Fruit fly (Drosophila melanogaster) whole organism, prepupa: ENCODE results near the gene CG34256.
A peak's percentile ranks its signal among the peaks of the same experiment; 100 is the strongest.

ENCODE experiments used
- Blimp-1 ChIP-seq: fragments of 200-800 bp; sonication (Bioruptor generic); optimal IDR thresholded peaks from 3 replicates; lab custom pipeline; 2017; ENCODE audit warnings: missing biosample characterization, missing genetic modification characterization, mild to moderate bottlenecking, moderate library complexity, missing genetic modification reagents
- CG10631 ChIP-seq: fragments of 200-800 bp; sonication (Bioruptor generic); optimal IDR thresholded peaks from 2 replicates; lab custom pipeline; 2016; ENCODE audit warnings: missing biosample characterization, missing genetic modification characterization
- CG11294 ChIP-seq: fragments of 200-800 bp; sonication (Bioruptor generic); IDR thresholded peaks from 2 replicates; pipeline ENCODE4 v1.3.6; 2022; ENCODE audit warnings: missing biosample characterization, missing genetic modification characterization
- CG11762 ChIP-seq: fragments of 200-800 bp; sonication (Bioruptor generic); optimal IDR thresholded peaks from 3 replicates; lab custom pipeline; 2016; ENCODE audit warnings: missing biosample characterization, missing genetic modification characterization; ENCODE audit not compliant: insufficient read depth
- CG15336 ChIP-seq: fragments of 200-800 bp; sonication (Bioruptor generic); IDR thresholded peaks from 2 replicates; pipeline ENCODE4 v1.3.6; 2022; ENCODE audit warnings: missing biosample characterization, missing genetic modification characterization
- CG3032 ChIP-seq: fragments of 200-800 bp; optimal IDR thresholded peaks from 2 replicates; lab custom pipeline; 2019; ENCODE audit warnings: missing biosample characterization, mild to moderate bottlenecking, missing genetic modification characterization, moderate library complexity
- CG31627 ChIP-seq: fragments of 200-800 bp; sonication (Bioruptor generic); optimal IDR thresholded peaks from 3 replicates; lab custom pipeline; 2016; ENCODE audit warnings: missing biosample characterization, missing genetic modification characterization
- CG32006 ChIP-seq: fragments of 200-800 bp; sonication (Bioruptor generic); optimal IDR thresholded peaks from 3 replicates; lab custom pipeline; 2017; ENCODE audit warnings: missing biosample characterization, mild to moderate bottlenecking, missing genetic modification characterization
- CG34406 ChIP-seq: fragments of 200-800 bp; sonication (Bioruptor generic); optimal IDR thresholded peaks from 3 replicates; lab custom pipeline; 2016; ENCODE audit warnings: missing biosample characterization, missing genetic modification characterization
- CG3919 ChIP-seq: fragments of 200-800 bp; sonication (Bioruptor generic); optimal IDR thresholded peaks from 3 replicates; lab custom pipeline; 2016; ENCODE audit warnings: missing biosample characterization, missing genetic modification characterization
- CG4318 ChIP-seq: fragments of 200-800 bp; sonication (Bioruptor generic); optimal IDR thresholded peaks from 3 replicates; lab custom pipeline; 2017; ENCODE audit warnings: missing biosample characterization, mild to moderate bottlenecking, missing genetic modification characterization
- CG6163 ChIP-seq: fragments of 200-800 bp; sonication (Bioruptor generic); IDR thresholded peaks from 3 replicates; pipeline ENCODE4 v1.3.6; 2022; ENCODE audit warnings: missing biosample characterization, missing genetic modification characterization
- CG6276 ChIP-seq: fragments of 200-800 bp; sonication (Bioruptor generic); optimal IDR thresholded peaks from 2 replicates; lab custom pipeline; 2017; ENCODE audit warnings: missing biosample characterization, mild to moderate bottlenecking, missing genetic modification characterization
- CG6792 ChIP-seq: fragments of 200-800 bp; sonication (Bioruptor generic); optimal IDR thresholded peaks from 3 replicates; lab custom pipeline; 2016; ENCODE audit warnings: missing biosample characterization, missing genetic modification characterization
- CG6808 ChIP-seq: fragments of 200-800 bp; sonication (Bioruptor generic); optimal IDR thresholded peaks from 3 replicates; lab custom pipeline; 2017; ENCODE audit warnings: missing biosample characterization, missing genetic modification characterization, mild to moderate bottlenecking, moderate library complexity, missing genetic modification reagents
- CG6854 ChIP-seq: fragments of 200-800 bp; sonication (Bioruptor generic); optimal IDR thresholded peaks from 2 replicates; lab custom pipeline; 2017; ENCODE audit warnings: missing biosample characterization, mild to moderate bottlenecking, missing genetic modification characterization
- CG8119 ChIP-seq: fragments of 200-800 bp; sonication (Bioruptor generic); IDR thresholded peaks from 3 replicates; pipeline ENCODE4 v1.3.6; 2022; ENCODE audit warnings: missing biosample characterization, missing genetic modification characterization
- CG8632 ChIP-seq: fragments of 200-800 bp; sonication (Bioruptor generic); optimal IDR thresholded peaks from 3 replicates; lab custom pipeline; 2016; ENCODE audit warnings: missing biosample characterization, missing genetic modification characterization
- Eip75B ChIP-seq: fragments of 200-800 bp; sonication (Bioruptor generic); optimal IDR thresholded peaks from 3 replicates; lab custom pipeline; 2016; ENCODE audit warnings: missing biosample characterization, missing genetic modification characterization
- Eip78C ChIP-seq: fragments of 200-800 bp; sonication (Bioruptor generic); peaks from one replicate; lab custom pipeline; 2016; ENCODE audit warnings: missing biosample characterization, missing genetic modification characterization
- Ets96B ChIP-seq: fragments of 200-800 bp; optimal IDR thresholded peaks from 2 replicates; lab custom pipeline; 2019; ENCODE audit warnings: missing biosample characterization, mild to moderate bottlenecking, missing genetic modification characterization, moderate library complexity
- Gug ChIP-seq: fragments of 200-800 bp; sonication (Bioruptor generic); IDR thresholded peaks from 2 replicates; pipeline ENCODE4 v1.3.6; 2022; ENCODE audit warnings: missing biosample characterization, missing genetic modification characterization
- Hr38 ChIP-seq: sonication (Bioruptor generic); optimal IDR thresholded peaks from 2 replicates; lab custom pipeline; 2016; ENCODE audit warnings: missing biosample characterization, missing genetic modification characterization
- Hr39 ChIP-seq: fragments of 200-800 bp; sonication (Bioruptor generic); optimal IDR thresholded peaks from 2 replicates; lab custom pipeline; 2016; ENCODE audit warnings: missing biosample characterization, missing genetic modification characterization
- Hr4 ChIP-seq: fragments of 200-800 bp; sonication (Bioruptor generic); optimal IDR thresholded peaks from 3 replicates; lab custom pipeline; 2016; ENCODE audit warnings: missing biosample characterization, missing genetic modification characterization
- Lpt ChIP-seq: fragments of 200-800 bp; sonication (Bioruptor generic); optimal IDR thresholded peaks from 3 replicates; lab custom pipeline; 2016; ENCODE audit warnings: missing biosample characterization, missing genetic modification characterization
- Met ChIP-seq: fragments of 200-800 bp; sonication (Bioruptor generic); optimal IDR thresholded peaks from 3 replicates; lab custom pipeline; 2016; ENCODE audit warnings: missing biosample characterization, missing genetic modification characterization
- OdsH ChIP-seq: fragments of 200-800 bp; sonication (Bioruptor generic); optimal IDR thresholded peaks from 3 replicates; lab custom pipeline; 2016; ENCODE audit warnings: missing biosample characterization, missing genetic modification characterization
- Sox102F ChIP-seq: fragments of 200-800 bp; sonication (Bioruptor generic); optimal IDR thresholded peaks from 2 replicates; lab custom pipeline; 2016; ENCODE audit warnings: missing biosample characterization, mild to moderate bottlenecking, missing genetic modification characterization
- Sox14 ChIP-seq: fragments of 200-800 bp; sonication (Bioruptor generic); optimal IDR thresholded peaks from 3 replicates; lab custom pipeline; 2016; ENCODE audit warnings: missing biosample characterization, missing genetic modification characterization
- achi ChIP-seq: fragments of 200-800 bp; sonication (Bioruptor generic); optimal IDR thresholded peaks from 3 replicates; lab custom pipeline; 2016; ENCODE audit warnings: missing biosample characterization, missing genetic modification characterization
- acj6 ChIP-seq: fragments of 200-800 bp; sonication (Bioruptor generic); optimal IDR thresholded peaks from 3 replicates; lab custom pipeline; 2016; ENCODE audit warnings: missing biosample characterization, missing genetic modification characterization
- cyc ChIP-seq: fragments of 200-800 bp; sonication (Bioruptor generic); optimal IDR thresholded peaks from 3 replicates; lab custom pipeline; 2016; ENCODE audit warnings: missing biosample characterization, missing genetic modification characterization
- dac ChIP-seq: fragments of 200-800 bp; sonication (Bioruptor generic); optimal IDR thresholded peaks from 2 replicates; lab custom pipeline; 2017; ENCODE audit warnings: missing biosample characterization, mild to moderate bottlenecking, missing genetic modification characterization
- dsx ChIP-seq: fragments of 200-800 bp; optimal IDR thresholded peaks from 3 replicates; lab custom pipeline; 2019; ENCODE audit warnings: missing biosample characterization, mild to moderate bottlenecking, missing genetic modification characterization, moderate library complexity; ENCODE audit not compliant: poor library complexity, severe bottlenecking
- eg ChIP-seq: fragments of 200-800 bp; sonication (Bioruptor generic); IDR thresholded peaks from 3 replicates; pipeline ENCODE4 v1.3.6; 2022; ENCODE audit warnings: missing biosample characterization, missing genetic modification characterization
- esn ChIP-seq: fragments of 200-800 bp; sonication (Bioruptor generic); optimal IDR thresholded peaks from 2 replicates; lab custom pipeline; 2016; ENCODE audit warnings: missing biosample characterization, mild to moderate bottlenecking, missing genetic modification characterization, moderate library complexity
- fd59A ChIP-seq: fragments of 200-800 bp; sonication (Bioruptor generic); optimal IDR thresholded peaks from 2 replicates; lab custom pipeline; 2017; ENCODE audit warnings: missing biosample characterization, mild to moderate bottlenecking, missing genetic modification characterization, missing genetic modification reagents
- fd85E ChIP-seq: fragments of 200-800 bp; sonication (Bioruptor generic); optimal IDR thresholded peaks from 3 replicates; lab custom pipeline; 2016; ENCODE audit warnings: missing biosample characterization, missing genetic modification characterization
- lz ChIP-seq: fragments of 200-800 bp; sonication (Bioruptor generic); optimal IDR thresholded peaks from 3 replicates; lab custom pipeline; 2016; ENCODE audit warnings: missing biosample characterization, missing genetic modification characterization
- net ChIP-seq: fragments of 200-800 bp; sonication (Bioruptor generic); optimal IDR thresholded peaks from 3 replicates; lab custom pipeline; 2016; ENCODE audit warnings: missing biosample characterization, missing genetic modification characterization
- pdm3 ChIP-seq: fragments of 200-800 bp; sonication (Bioruptor generic); optimal IDR thresholded peaks from 3 replicates; lab custom pipeline; 2016; ENCODE audit warnings: missing biosample characterization, missing genetic modification characterization
- salr ChIP-seq, 2 experiments: fragments of 200-800 bp; sonication (Bioruptor generic); optimal IDR thresholded peaks; 3 replicates each; lab custom pipeline; 2016 to 2018; ENCODE audit warnings: missing biosample characterization in 2 of 2, missing genetic modification characterization in 2 of 2, mild to moderate bottlenecking in 1 of 2
- svp ChIP-seq: fragments of 200-800 bp; sonication (Bioruptor generic); peaks from one replicate; lab custom pipeline; 2016; ENCODE audit warnings: missing biosample characterization, missing genetic modification characterization
- topi ChIP-seq: fragments of 200-800 bp; sonication (Bioruptor generic); optimal IDR thresholded peaks from 3 replicates; lab custom pipeline; 2016; ENCODE audit warnings: missing biosample characterization, missing genetic modification characterization
- vri ChIP-seq: fragments of 200-800 bp; sonication (Bioruptor generic); optimal IDR thresholded peaks from 3 replicates; lab custom pipeline; 2016; ENCODE audit warnings: missing biosample characterization, mild to moderate bottlenecking, missing genetic modification characterization

The CG34256 gene

DNA sequence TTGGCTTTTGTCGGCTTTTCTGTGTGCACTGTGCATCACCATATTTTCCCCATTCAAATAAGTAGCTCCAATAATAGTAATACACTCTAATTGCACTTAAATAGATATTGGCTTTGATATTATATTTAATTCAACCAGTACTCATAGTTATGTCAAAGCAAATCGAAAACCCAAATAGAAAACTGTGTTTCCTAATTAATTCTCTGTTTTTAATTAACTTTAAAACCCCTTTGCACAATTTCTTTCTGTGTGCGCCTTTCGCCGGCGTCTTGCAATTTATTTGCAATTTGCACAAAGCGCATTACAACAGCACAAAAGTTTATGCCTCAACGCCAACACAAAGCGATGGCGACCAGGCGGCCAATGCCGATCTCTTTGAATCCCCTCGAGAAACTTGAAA lies 21.6 kb upstream of the CG34256 start:
- TF ChIP-seq CG31627 (GFP tag; lab: Kevin White, UChicago), result peak; percentile 3
- TF ChIP-seq salr (GFP tag; optimal IDR thresholded peaks at IDR 0.05; lab: Kevin White, UChicago), result peak in 1 of 2 experiments; percentile 44
- TF ChIP-seq achi (GFP tag; lab: Kevin White, UChicago), result peak; percentile 40
- peak; percentile 57 for TF ChIP-seq esn (GFP tag; lab: Kevin White, UChicago)
- peak; percentile 48 for TF ChIP-seq CG6276 (GFP tag; lab: Kevin White, UChicago)
- TF ChIP-seq acj6 (GFP tag; lab: Kevin White, UChicago), result peak; percentile 43
- TF ChIP-seq CG10631 (GFP tag; lab: Kevin White, UChicago), result peak; percentile 10
- no peak for TF ChIP-seq fd59A (GFP tag; lab: Kevin White, UChicago)
- 0 out of 2 replicates have a peak, but pooled peaks have one; percentile 11 for TF ChIP-seq CG11294 (GFP tag; lab: Robert Waterston, UW)
- TF ChIP-seq Lpt (GFP tag; lab: Kevin White, UChicago), result peak; percentile 64
- peak; percentile 78 for TF ChIP-seq CG32006 (GFP tag; lab: Kevin White, UChicago)
- TF ChIP-seq Met, result peak; percentile 50
- peak; percentile 83 for TF ChIP-seq Hr4 (GFP tag; lab: Kevin White, UChicago)
- TF ChIP-seq CG3919 (GFP tag; lab: Kevin White, UChicago), result peak; percentile 54
- TF ChIP-seq lz (GFP tag; lab: Kevin White, UChicago), result peak; percentile 16
- TF ChIP-seq net (GFP tag; lab: Kevin White, UChicago), result peak; percentile 30
- peak; percentile 81 for TF ChIP-seq CG15336 (GFP tag; lab: Robert Waterston, UW)
- TF ChIP-seq CG6808 (GFP tag; lab: Kevin White, UChicago), result no peak
- TF ChIP-seq CG8632, result peak; percentile 30
- peak; percentile 45 for TF ChIP-seq CG4318 (GFP tag; lab: Kevin White, UChicago)
- peak; percentile 8 for TF ChIP-seq topi
- peak; percentile 64 for TF ChIP-seq eg (GFP tag; lab: Robert Waterston, UW)
- peak; percentile 14 for TF ChIP-seq Ets96B (tag; lab: Kevin White, UChicago)
- TF ChIP-seq CG6163 (GFP tag; lab: Robert Waterston, UW), result peak; percentile 46; the same call in 2 of the 3 replicates
- TF ChIP-seq CG8119 (GFP tag; lab: Robert Waterston, UW), result peak; percentile 83
- peak; percentile 51 for TF ChIP-seq Sox14 (GFP tag; lab: Kevin White, UChicago)
- peak; percentile 65 for TF ChIP-seq pdm3 (GFP tag; lab: Kevin White, UChicago)
- TF ChIP-seq CG3032, result no peak
- TF ChIP-seq Eip78C (GFP tag; lab: Kevin White, UChicago), result peak; percentile 82
- TF ChIP-seq CG34406, result peak; percentile 1
- no peak for TF ChIP-seq CG6792 (GFP tag; lab: Kevin White, UChicago)
- TF ChIP-seq Blimp-1 (GFP tag; lab: Kevin White, UChicago), result no peak
- TF ChIP-seq Sox102F (GFP tag; lab: Kevin White, UChicago), result peak; percentile 40
- TF ChIP-seq Gug, result 0 out of 2 replicates have a peak, but pooled peaks have one; percentile 25
- TF ChIP-seq dac (GFP tag; lab: Kevin White, UChicago), result no peak
- TF ChIP-seq Hr38 (GFP tag; lab: Kevin White, UChicago), result no peak
- TF ChIP-seq cyc (GFP tag; lab: Kevin White, UChicago), result peak; percentile 10
- TF ChIP-seq OdsH, result peak; percentile 49
- no peak for TF ChIP-seq vri

- TF ChIP-seq dsx, result peak; percentile 32
Measured at dm6 chr3L:19008855-19009254, 19.2 kb upstream of the CG34256 start.

DNA sequence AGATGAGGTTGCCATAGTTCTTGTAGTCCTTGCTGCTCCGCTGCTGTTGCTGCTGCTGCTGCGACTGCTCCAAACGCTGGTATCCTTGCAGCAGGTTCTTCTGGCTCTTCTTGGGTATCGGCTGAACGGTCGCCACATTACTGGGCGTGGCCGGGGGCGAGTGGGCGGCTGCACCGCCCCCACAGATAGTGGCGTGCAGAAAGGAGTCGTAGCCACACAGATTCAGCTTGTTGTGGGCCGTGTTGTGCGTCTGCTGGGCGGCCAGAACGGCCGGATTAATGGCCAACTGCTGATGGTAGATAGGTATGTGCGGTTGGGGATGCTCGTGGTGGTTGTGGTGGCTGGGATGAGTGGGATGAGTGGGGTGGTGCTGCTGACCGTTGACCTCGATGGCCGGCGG lies 15.8 kb upstream of the CG34256 start:
- TF ChIP-seq CG15336 (GFP tag; lab: Robert Waterston, UW), result no peak
- TF ChIP-seq CG8119 (GFP tag; lab: Robert Waterston, UW), result no peak
- TF ChIP-seq fd85E (GFP tag; lab: Kevin White, UChicago), result no peak
- no peak for TF ChIP-seq dac (GFP tag; lab: Kevin White, UChicago)
- no peak for TF ChIP-seq CG11762
- TF ChIP-seq CG6276 (GFP tag; lab: Kevin White, UChicago), result no peak
- TF ChIP-seq Eip75B (GFP tag; lab: Kevin White, UChicago), result no peak
- TF ChIP-seq CG8632, result no peak
- no peak for TF ChIP-seq Hr39 (GFP tag; lab: Kevin White, UChicago)
- no peak for TF ChIP-seq CG31627 (GFP tag; lab: Kevin White, UChicago)
- no peak for TF ChIP-seq CG6854
- no peak for TF ChIP-seq eg (GFP tag; lab: Robert Waterston, UW)
- no peak for TF ChIP-seq cyc (GFP tag; lab: Kevin White, UChicago)
- no peak for TF ChIP-seq Met
- TF ChIP-seq svp, result no peak
